Worm (Caenorhabditis elegans): Measurements from ENCODE around the gene T22D1.5.

Gene T22D1.5

DNA sequence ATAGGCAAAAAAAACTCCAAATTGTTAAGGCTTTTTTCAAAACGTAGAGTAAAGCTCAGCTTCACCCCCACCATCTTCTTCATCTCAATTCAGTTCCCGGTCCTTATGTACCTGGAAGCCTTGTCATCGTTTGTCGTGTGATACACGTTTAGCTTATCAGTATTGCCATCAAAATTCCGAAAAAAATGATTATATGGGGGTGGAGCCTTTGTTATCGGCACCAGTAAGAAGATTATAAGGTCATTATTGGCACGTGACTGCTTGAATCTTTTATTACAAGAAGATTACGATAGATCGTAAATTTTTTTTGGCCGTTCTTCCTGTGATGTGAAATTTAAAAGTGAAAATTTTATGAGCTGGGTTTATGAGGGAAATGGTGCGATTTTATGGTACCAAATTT, 23.3 kb upstream of the T22D1.5 start (continued):
- TF ChIP-seq vab-15 (tag; optimal IDR thresholded peaks at IDR 0.05) (no peak), pag-3 (tag; optimal IDR thresholded peaks at IDR 0.05; ENCODE audit: borderline replicate concordance, insufficient read depth) (no peak), hpl-2 (GFP tag; optimal IDR thresholded peaks at IDR 0.05) (no peak), pqm-1 (tag; optimal IDR thresholded peaks at IDR 0.05) (peak; percentile 12), nhr-84 (tag; optimal IDR thresholded peaks at IDR 0.05) (no peak), lin-15B (tag; optimal IDR thresholded peaks at IDR 0.05) (no peak), ztf-11 (tag; optimal IDR thresholded peaks at IDR 0.05) (no peak), mef-2 (tag; optimal IDR thresholded peaks at IDR 0.05) (no peak), elt-3 (tag; optimal IDR thresholded peaks at IDR 0.05) (no peak), lsy-2 (tag; optimal IDR thresholded peaks at IDR 0.05) (no peak), tlp-1 (tag; optimal IDR thresholded peaks at IDR 0.05) (peak; percentile 33), elt-2 (tag; optimal IDR thresholded peaks at IDR 0.05) (peak; percentile 97), lir-3 (tag; optimal IDR thresholded peaks at IDR 0.05; ENCODE audit: poor library complexity) (no peak), nhr-28 (tag; optimal IDR thresholded peaks at IDR 0.05) (no peak), unc-98 (GFP tag; IDR thresholded peaks at IDR 0.05) (no peak), efl-1 (optimal IDR thresholded peaks at IDR 0.05) (no peak), efl-1 (GFP tag; optimal IDR thresholded peaks at IDR 0.05 in 1 of 2) (peak in 1 of 2 experiments; percentile 81), aha-1 (tag; optimal IDR thresholded peaks at IDR 0.05) (no peak), egl-13 (tag; optimal IDR thresholded peaks at IDR 0.05) (no peak), ztf-4 (tag; optimal IDR thresholded peaks at IDR 0.05) (no peak), nhr-237 (tag; optimal IDR thresholded peaks at IDR 0.05) (no peak), ceh-8 (GFP tag; optimal IDR thresholded peaks at IDR 0.05) (no peak), skn-1 (tag; optimal IDR thresholded peaks at IDR 0.05) (no peak), lin-13 (GFP tag; optimal IDR thresholded peaks at IDR 0.05) (no peak), efl-3 (GFP tag; optimal IDR thresholded peaks at IDR 0.05) (no peak), nhr-11 (tag; optimal IDR thresholded peaks at IDR 0.05) (no peak), nhr-90 (tag; optimal IDR thresholded peaks at IDR 0.05; ENCODE audit: poor library complexity) (peak; percentile 14), nhr-77 (tag; optimal IDR thresholded peaks at IDR 0.05) (no peak)

DNA sequence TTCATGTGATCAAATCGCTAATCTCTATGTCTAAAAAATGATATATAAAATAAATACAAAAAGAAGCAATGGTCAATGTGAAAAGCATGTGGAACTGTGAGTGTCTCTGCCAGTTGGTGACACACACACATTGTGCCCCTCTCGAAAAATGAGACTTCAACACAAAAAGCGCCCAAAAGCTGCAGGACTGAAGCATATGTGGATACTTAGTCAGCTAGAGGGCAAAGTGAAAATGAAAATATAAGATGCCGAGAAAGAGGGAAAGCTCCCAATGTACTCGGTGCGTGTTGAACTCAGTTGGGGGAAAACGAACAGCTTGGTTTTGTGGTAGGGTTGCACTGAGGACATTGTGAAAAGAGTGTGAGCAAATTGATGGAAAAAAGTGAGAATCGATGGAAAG, 22.6 kb upstream of the T22D1.5 start:
- TF ChIP-seq sox-4 (tag; optimal IDR thresholded peaks at IDR 0.05) = peak; percentile 56
- TF ChIP-seq nhr-77 (tag; optimal IDR thresholded peaks at IDR 0.05) = peak; percentile 54
- TF ChIP-seq mep-1 (tag; optimal IDR thresholded peaks at IDR 0.05) = peak; percentile 50
- no peak for TF ChIP-seq fkh-4 (tag; optimal IDR thresholded peaks at IDR 0.05; ENCODE audit: borderline replicate concordance)
- TF ChIP-seq fos-1 (tag; optimal IDR thresholded peaks at IDR 0.05) = peak; percentile 14
- TF ChIP-seq dpl-1 (GFP tag; optimal IDR thresholded peaks at IDR 0.05) = peak in 1 of 3 experiments; percentile 29
- peak; percentile 75 for TF ChIP-seq dsc-1 (tag; optimal IDR thresholded peaks at IDR 0.05)
- peak; percentile 4 for TF ChIP-seq lir-3 (tag; optimal IDR thresholded peaks at IDR 0.05; ENCODE audit: poor library complexity)
- TF ChIP-seq unc-30 (tag; optimal IDR thresholded peaks at IDR 0.05) = no peak
- no peak for TF ChIP-seq alr-1 (tag; optimal IDR thresholded peaks at IDR 0.05; ENCODE audit: borderline replicate concordance)
- TF ChIP-seq egl-27 (tag; optimal IDR thresholded peaks at IDR 0.05) = peak; percentile 5 to 72
- TF ChIP-seq lin-35 (GFP tag; optimal IDR thresholded peaks at IDR 0.05) = peak in 1 of 2 experiments; percentile 27
- peak; percentile 32 for TF ChIP-seq ceh-8 (GFP tag; optimal IDR thresholded peaks at IDR 0.05)
- TF ChIP-seq ceh-82 (tag; optimal IDR thresholded peaks at IDR 0.05) = peak; percentile 29 to 75 (median 39)
- TF ChIP-seq irx-1 (tag; optimal IDR thresholded peaks at IDR 0.05) = peak; percentile 39
- peak; percentile 71 for TF ChIP-seq nhr-20 (tag; optimal IDR thresholded peaks at IDR 0.05)
- peak in 1 of 2 experiments; percentile 52 for TF ChIP-seq mdl-1 (tag; optimal IDR thresholded peaks at IDR 0.05)
- TF ChIP-seq snu-23 (GFP tag; optimal IDR thresholded peaks at IDR 0.05) = peak; percentile 71
- TF ChIP-seq mef-2 (tag; optimal IDR thresholded peaks at IDR 0.05) = peak; percentile 21
- TF ChIP-seq skn-1 (tag; optimal IDR thresholded peaks at IDR 0.05) = peak; percentile 15
- peak; percentile 71 for TF ChIP-seq fkh-10 (GFP tag; optimal IDR thresholded peaks at IDR 0.05)
- TF ChIP-seq xbp-1 (tag; optimal IDR thresholded peaks at IDR 0.05) = peak; percentile 35
- peak; percentile 16 for TF ChIP-seq nhr-11 (tag; optimal IDR thresholded peaks at IDR 0.05)
- no peak for TF ChIP-seq hpl-2 (GFP tag; optimal IDR thresholded peaks at IDR 0.05)
- peak; percentile 83 for TF ChIP-seq nhr-19 (GFP tag; conservative IDR thresholded peaks at IDR 0.05)
- peak; percentile 75 for TF ChIP-seq rnt-1 (tag; optimal IDR thresholded peaks at IDR 0.05)
- TF ChIP-seq lsy-2 (tag; optimal IDR thresholded peaks at IDR 0.05) = peak; percentile 48 to 68
- no peak for TF ChIP-seq nhr-28 (tag; optimal IDR thresholded peaks at IDR 0.05)
- TF ChIP-seq nhr-71 (tag; optimal IDR thresholded peaks at IDR 0.05) = peak; percentile 88
- TF ChIP-seq swsn-7 (tag; optimal IDR thresholded peaks at IDR 0.05) = peak; percentile 60
- peak; percentile 40 to 52 for TF ChIP-seq efl-1 (optimal IDR thresholded peaks at IDR 0.05)
- no peak for TF ChIP-seq efl-1 (GFP tag; optimal IDR thresholded peaks at IDR 0.05 in 1 of 2)
- peak; percentile 63 for TF ChIP-seq nhr-47 (tag; optimal IDR thresholded peaks at IDR 0.05)
- TF ChIP-seq ztf-4 (tag; optimal IDR thresholded peaks at IDR 0.05) = peak; percentile 51
- TF ChIP-seq nhr-84 (tag; optimal IDR thresholded peaks at IDR 0.05) = no peak
